Worm (Caenorhabditis elegans) whole organism, L4/young adult: ENCODE measurements around the gene gldi-10.
A peak's percentile ranks its signal among the peaks of the same experiment; 100 is the strongest.

Source experiments
- W03F9.2 ChIP-seq: fragments of 150-350 bp; optimal IDR thresholded peaks from 2 replicates; lab custom pipeline; 2014; ENCODE audit warnings: missing biosample characterization, missing genetic modification characterization
- dao-5 ChIP-seq: sonication (generic microtip); optimal IDR thresholded peaks from 2 replicates; lab custom pipeline; 2016; ENCODE audit warnings: missing genotype, missing genetic modification characterization, moderate library complexity, missing compliant biosample characterization
- him-1 ChIP-seq: sonication (generic microtip); optimal IDR thresholded peaks from 2 replicates; lab custom pipeline; 2016; ENCODE audit warnings: missing genotype, missing genetic modification reagents, missing genetic modification characterization, missing compliant biosample characterization

The gldi-10 gene

DNA sequence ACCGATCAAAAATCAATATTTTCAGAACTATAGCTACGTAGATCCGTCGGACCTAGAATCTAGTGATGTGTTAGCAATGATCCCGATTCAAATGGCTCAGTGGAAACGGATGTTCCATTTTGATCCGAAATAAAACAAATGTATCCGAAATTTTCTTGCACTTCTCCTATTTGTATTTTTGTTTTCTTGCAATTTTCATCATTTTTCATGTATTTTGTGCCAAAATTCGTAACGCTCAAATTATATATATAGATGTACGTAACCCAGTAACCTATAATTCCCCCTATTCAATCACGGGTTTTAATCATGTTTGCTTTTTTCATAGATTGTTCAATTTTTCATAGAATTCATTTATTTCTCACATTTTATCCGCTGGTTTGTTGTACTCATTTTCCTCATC lies at the start of gene gldi-10:
Gene gldi-10 (plus strand): TSS at position 301 of the 400 bp plus-strand sequence.
- TF ChIP-seq W03F9.2 (tag; lab: Kevin White, UChicago) (no peak), him-1 (tag; lab: Kevin White, UChicago) (no peak), dao-5 (no peak)

DNA sequence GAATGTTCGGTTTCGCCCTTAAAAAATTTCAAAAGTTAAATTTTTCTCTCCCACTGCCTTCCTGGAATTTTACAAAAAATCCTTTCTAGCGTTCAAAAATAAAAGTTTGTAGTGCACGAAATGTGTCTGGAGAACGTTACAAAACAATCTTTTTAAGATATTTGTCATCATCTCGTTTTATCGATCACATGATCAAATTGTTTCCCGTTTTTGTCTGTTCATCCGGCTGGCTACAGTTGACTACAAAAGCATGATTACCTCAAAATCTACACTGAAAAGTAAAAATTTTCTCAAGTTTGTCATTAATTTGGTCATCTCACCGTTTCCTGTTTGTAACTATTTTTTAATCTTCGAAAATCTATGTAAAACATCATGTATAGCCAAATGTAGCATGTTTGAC lies 48.0 kb upstream of the gldi-10 start:
- TF ChIP-seq W03F9.2 (tag; lab: Kevin White, UChicago), result no peak
- no peak for TF ChIP-seq dao-5
- no peak for TF ChIP-seq him-1 (tag; lab: Kevin White, UChicago)

DNA sequence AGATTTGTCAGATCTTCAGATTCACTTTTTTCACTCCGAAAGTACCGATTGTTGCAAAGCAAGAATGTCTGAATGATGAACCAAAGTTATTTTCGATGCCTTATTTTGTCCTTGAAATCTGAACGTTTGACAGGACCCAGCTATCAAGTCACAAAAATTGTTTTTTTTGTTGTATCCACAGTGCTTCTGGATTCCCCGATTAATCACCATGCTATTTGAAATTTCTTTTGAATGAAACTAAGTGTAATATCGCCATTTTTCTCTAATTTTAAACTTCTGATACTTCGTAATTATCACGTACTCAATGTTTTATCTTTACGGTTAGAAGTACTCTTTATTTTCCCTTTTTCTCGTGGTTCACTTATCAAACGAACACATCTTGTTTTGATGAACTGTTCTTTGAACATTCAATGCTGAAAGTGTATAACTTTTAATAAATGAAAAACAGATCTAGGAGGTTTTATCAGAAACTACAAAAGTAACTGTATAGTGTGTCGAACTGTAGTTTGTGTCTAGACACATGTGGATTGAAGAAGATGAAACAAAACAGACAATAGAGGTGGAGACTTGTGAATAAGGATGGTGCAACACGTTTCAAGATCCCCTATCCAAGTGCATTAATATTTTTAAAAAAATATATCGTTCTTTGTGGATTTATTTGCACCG lies 47.4 kb upstream of the gldi-10 start:
- TF ChIP-seq dao-5 (no peak), him-1 (tag; lab: Kevin White, UChicago) (no peak), W03F9.2 (tag; lab: Kevin White, UChicago) (no peak)

DNA sequence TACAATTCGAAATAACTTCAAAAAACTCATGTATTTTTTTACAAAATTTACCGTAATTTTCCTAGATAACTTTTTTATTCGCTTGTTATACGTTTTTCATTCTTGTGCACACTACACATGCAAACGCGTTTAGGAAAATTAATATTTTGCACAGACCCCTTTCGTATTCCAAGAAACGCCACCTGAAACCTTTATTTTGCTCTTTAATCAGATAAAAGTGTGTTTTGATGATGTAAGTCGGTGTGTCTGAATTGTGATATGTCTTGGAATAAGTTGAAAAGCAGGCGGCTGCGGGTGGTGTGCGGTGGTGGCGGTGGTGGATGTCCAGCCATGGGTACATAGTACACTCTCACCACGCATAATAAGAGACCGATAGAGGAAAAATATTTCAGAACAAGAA lies 45.6 kb upstream of the gldi-10 start:
- no peak for TF ChIP-seq dao-5
- TF ChIP-seq him-1 (tag; lab: Kevin White, UChicago), result no peak
- no peak for TF ChIP-seq W03F9.2 (tag; lab: Kevin White, UChicago)

DNA sequence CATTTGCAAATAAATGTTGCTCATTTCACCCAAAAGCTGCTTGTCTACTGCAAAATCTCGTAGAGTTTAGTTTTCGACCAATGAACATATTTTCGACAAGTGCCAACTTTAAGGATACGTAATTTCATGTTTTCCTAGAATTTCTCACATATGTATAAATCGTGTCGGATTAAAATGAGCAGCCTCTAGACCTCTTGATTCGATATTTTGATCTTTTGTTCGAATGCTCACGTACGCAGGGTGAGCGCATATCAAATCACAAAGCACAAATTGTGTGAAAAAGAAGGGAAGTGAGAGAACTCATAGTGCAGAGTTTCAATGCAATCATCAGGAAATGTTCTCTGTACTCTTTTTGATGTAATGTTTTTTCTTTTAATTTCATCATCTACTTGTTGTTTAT lies 35.5 kb upstream of the gldi-10 start:
- TF ChIP-seq him-1 (tag; lab: Kevin White, UChicago) (no peak), W03F9.2 (tag; lab: Kevin White, UChicago) (no peak), dao-5 (no peak)

DNA sequence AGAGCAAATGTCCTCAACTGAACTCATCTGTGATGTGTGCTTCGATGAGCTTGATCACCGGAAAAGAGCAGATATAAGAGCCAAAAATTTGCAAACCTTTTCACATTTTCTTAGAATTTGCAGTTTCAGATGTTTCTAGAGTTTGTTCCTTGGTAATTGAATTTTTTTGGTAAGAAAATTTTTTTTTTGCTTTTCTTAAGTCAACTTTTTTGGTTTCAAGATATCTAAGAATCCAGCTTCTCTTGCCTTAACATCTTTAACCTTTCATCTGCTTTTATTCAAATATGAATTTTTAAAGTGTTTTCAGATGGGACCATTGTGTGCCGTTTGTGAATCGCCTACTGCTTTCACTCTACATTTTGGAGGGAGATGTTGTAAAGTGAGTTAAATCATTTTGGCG lies 29.3 kb upstream of the gldi-10 start, which contains the start of gene nhr-11:
Gene nhr-11 (plus strand): TSS at position 301 of the 400 bp plus-strand sequence.
- no peak for TF ChIP-seq W03F9.2 (tag; lab: Kevin White, UChicago)
- TF ChIP-seq dao-5, result no peak
- no peak for TF ChIP-seq him-1 (tag; lab: Kevin White, UChicago)

DNA sequence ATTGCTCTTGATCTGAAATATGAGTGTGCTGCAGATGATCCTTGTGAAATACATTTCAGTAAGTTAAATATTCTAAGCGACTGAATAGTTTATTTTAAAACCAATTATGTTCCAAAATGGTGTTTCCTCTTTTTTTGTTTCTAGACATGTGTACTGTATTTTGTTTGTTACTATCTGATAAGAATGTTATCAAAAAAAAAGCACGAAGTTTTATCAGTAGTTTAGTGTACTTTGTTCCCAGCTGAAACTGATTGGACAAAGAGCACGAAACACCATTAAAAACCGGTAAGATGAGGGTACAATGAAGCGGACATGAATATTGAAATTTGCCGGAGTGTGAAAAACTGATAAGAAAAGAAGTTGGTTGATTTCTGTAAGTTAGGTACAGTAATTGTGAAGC lies 28.9 kb upstream of the gldi-10 start:
- no peak for TF ChIP-seq him-1 (tag; lab: Kevin White, UChicago)
- TF ChIP-seq dao-5, result no peak
- TF ChIP-seq W03F9.2 (tag; lab: Kevin White, UChicago), result no peak

DNA sequence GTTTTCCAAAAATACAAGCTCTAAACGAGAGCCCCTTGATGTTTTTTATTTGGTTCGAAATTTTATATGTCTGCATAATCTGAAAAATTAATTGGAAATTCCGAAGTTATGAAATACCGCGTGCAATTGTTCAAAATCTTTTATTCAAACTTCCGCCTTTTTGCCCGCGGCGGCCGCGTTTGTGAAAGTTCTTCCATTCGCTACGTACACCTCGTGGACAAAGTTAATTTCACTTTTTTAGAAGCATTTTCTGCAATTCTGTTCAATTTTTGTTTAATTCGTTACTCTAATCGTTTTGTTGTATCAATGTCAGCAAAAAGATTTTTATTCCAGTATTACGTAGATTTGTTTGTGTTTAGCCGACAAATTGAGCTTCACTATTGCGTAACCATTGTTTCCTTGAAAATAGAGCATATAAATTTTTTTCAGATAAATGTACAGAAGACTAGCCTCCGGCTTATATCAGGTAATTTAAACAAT lies 24.8 kb upstream of the gldi-10 start, which contains the start of gene mppb-1:
Gene mppb-1 (plus strand): TSS at position 430 of the 480 bp plus-strand sequence.
- TF ChIP-seq him-1 (tag; lab: Kevin White, UChicago) (peak; percentile 66), dao-5 (no peak), W03F9.2 (tag; lab: Kevin White, UChicago) (peak; percentile 72)

DNA sequence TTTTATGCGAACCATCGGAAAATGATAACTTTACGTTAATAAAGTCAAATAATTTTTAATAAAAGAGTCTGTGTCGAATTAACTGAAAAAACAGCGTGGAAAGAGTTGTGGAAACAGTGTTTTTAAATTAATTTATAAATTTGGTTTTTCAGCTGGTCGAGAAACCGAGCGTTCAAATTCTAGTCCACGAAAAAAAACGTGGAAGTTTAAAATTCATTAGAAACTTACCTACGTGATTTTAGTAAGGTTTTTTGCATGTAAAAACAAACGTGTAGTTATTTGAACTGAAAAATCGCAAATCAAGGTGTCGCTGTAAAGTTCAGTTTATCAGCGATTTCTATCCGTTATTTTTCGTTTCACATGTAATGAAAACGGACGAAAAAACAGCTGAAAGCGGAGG lies 20.6 kb upstream of the gldi-10 start, which contains the start of gene mans-4:
Gene mans-4 (minus strand): TSS at position 101 of the 400 bp plus-strand sequence.
- TF ChIP-seq him-1 (tag; lab: Kevin White, UChicago), result no peak
- TF ChIP-seq W03F9.2 (tag; lab: Kevin White, UChicago), result no peak
- no peak for TF ChIP-seq dao-5

DNA sequence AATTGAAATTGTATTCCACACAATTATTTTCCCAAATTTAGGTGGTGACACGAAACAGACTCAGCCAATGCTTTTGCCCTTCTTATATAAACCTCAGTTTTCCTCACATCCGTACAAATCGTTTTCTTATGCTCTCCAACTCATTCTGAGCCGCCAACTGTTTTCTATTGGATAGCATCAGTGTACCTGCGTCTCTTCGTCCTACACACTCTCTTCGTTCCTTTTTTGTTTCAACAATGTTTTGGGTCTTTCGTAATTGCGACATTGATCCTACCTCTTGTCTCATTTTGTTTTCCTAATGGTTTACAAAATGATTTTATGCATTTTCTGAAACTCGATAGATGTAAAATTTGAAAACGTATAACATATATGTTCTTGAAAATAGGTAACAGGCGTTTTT lies 19.7 kb upstream of the gldi-10 start:
- no peak for TF ChIP-seq dao-5
- TF ChIP-seq W03F9.2 (tag; lab: Kevin White, UChicago), result no peak
- no peak for TF ChIP-seq him-1 (tag; lab: Kevin White, UChicago)

DNA sequence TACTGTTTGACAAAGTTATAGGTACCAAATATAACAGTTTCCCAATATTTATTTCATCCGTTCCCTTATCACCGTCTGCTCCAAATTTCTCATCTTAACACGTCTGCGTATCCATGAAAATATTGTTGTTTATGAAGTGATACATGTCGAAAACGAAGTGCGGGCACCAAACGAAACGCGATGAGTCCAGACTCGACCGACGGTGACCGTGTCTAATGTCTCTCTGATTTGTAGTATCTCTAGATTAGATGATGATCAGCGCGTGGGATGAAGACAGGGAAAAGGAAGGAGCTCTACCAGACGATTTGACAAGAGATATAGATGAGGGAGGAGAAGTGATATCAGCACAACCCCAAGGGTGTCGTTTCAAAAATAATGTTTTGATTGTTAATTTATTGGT lies 18.8 kb upstream of the gldi-10 start:
- TF ChIP-seq dao-5 (no peak), W03F9.2 (tag; lab: Kevin White, UChicago) (no peak), him-1 (tag; lab: Kevin White, UChicago) (no peak)

DNA sequence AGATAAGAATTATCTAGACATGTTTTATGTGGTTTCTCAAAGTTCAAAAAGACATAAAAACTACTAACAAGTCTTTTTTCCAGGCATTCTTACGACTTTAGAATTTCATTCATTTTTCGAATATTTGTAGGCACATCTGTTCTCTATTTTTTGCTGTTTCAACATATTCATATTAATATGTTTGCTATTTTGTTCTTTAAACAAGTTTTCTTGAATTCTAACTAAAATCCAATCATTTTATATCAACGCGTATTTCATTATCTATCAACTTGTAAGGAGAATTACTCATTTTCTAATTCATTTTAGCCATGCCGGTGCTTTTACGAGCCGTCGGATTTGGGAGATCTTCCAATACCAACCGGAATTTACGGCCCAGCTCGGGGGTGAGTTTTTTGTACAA lies 17.0 kb upstream of the gldi-10 start, which contains the start of gene twk-8:
Gene twk-8 (plus strand): TSS at position 301 of the 400 bp plus-strand sequence.
- TF ChIP-seq dao-5 (no peak), W03F9.2 (tag; lab: Kevin White, UChicago) (no peak), him-1 (tag; lab: Kevin White, UChicago) (no peak)

DNA sequence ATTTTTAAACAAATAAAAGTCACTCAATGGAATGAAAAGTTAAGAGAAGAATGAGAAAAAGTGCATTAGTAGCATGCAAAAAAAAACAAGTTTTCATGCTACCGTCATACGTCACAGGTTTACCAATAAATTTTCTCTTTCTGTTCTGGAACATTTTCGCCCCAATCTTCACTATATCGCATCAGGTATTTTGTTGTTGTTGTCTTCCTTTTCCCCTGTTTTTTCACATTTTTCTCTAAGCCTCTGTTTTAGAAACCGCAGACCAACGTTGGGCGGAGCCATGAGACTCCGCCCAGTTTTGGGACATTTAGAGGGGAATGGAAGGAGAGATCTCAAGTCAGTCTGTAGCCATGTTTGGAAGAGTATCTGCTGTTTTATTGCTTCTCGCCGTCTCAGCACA lies 10.7 kb upstream of the gldi-10 start, which contains the start of gene msa-1:
Gene msa-1 (plus strand): TSS at position 301 of the 400 bp plus-strand sequence.
- TF ChIP-seq him-1 (tag; lab: Kevin White, UChicago), result no peak
- TF ChIP-seq dao-5, result no peak
- no peak for TF ChIP-seq W03F9.2 (tag; lab: Kevin White, UChicago)

DNA sequence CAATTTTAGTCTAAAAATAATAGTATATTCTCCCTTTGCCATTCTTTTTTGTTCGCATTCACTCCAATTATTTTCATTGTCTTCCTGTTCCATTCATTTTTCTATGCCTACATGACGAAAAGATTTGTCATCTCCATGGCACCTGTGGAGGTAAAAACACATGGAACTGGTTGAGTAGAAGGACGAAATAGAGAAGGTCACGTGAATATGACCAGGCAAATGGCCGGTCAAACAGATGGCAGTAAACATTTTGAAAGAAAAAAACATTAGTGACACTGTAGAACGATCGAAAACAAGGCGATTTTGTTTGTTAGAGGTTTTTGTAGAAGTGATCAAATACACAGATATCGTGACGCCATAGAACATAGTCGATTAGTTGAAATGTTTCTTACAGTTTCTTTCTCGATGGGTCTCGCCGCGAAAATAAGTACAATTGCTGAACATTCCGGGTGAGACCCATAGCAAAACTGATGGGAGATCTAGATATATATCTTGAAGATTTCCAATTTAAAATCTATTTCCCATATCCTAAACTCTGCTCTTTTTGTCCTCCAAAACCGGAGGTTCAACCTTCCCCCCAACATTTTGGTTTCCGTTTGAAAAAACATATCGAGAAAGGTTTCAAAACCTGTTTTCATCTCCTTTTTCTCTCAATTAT lies 8.4 kb upstream of the gldi-10 start:
- TF ChIP-seq W03F9.2 (tag; lab: Kevin White, UChicago) (no peak), him-1 (tag; lab: Kevin White, UChicago) (no peak), dao-5 (no peak)
